Worm (Caenorhabditis elegans): Measurements from ENCODE around the gene K02E2.11.

DNA sequence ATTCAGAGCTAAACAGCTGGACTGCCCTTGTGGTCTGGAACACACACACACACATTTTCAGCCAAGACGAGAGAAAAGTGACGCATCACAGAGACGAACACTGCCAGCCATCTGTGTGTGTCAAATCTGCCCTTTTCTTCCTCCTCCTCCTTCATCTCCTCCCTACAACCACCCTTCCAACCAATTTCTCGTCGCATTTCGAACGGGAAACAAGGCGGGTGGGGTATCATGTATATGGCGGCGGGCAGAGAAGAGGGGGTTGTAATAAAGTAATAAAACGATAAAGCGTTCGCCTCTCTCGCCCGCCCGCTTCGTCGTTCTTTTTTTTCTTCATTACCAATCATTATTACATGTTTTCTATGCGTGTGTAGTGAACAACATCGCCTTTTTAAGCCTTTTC, 27.2 kb downstream of the K02E2.11 start:
- no peak for TF ChIP-seq snpc-4 (GFP tag; optimal IDR thresholded peaks at IDR 0.05)
- TF ChIP-seq snpc-4 (tag; optimal IDR thresholded peaks at IDR 0.05) = no peak
- no peak for TF ChIP-seq rcor-1 (GFP tag; IDR thresholded peaks at IDR 0.05)
- TF ChIP-seq F57A8.1 (GFP tag; optimal IDR thresholded peaks at IDR 0.05) = no peak
- no peak for TF ChIP-seq pha-4 (tag; optimal IDR thresholded peaks at IDR 0.05)
- no peak for TF ChIP-seq F39B2.1 (GFP tag; IDR thresholded peaks at IDR 0.05)
- no peak for TF ChIP-seq attf-5 (GFP tag; optimal IDR thresholded peaks at IDR 0.05)
- no peak for TF ChIP-seq K11D2.4 (GFP tag; IDR thresholded peaks at IDR 0.05)
- no peak for TF ChIP-seq ceh-91 (GFP tag; IDR thresholded peaks at IDR 0.05)
- TF ChIP-seq ztf-25 (GFP tag; IDR thresholded peaks at IDR 0.05) = no peak
- no peak for TF ChIP-seq F49E8.2 (tag; optimal IDR thresholded peaks at IDR 0.05; ENCODE audit: insufficient read depth)
- TF ChIP-seq dpl-1 (GFP tag; optimal IDR thresholded peaks at IDR 0.05) = no peak
- TF ChIP-seq fkh-3 (tag; optimal IDR thresholded peaks at IDR 0.05) = no peak
